Fruit fly (Drosophila melanogaster) whole organism, embryonic: ENCODE measurements around the gene loj.
A peak's percentile ranks its signal among the peaks of the same experiment; 100 is the strongest.

Experiments used
- CG11504 ChIP-seq: fragments of 200-800 bp; sonication (Bioruptor generic); optimal IDR thresholded peaks from 3 replicates; lab custom pipeline; 2019; ENCODE audit warnings: missing biosample characterization, mild to moderate bottlenecking, missing genetic modification characterization, moderate library complexity
- CG12299 ChIP-seq: fragments of 200-800 bp; sonication (Bioruptor generic); optimal IDR thresholded peaks from 2 replicates; lab custom pipeline; 2018; ENCODE audit warnings: missing biosample characterization, mild to moderate bottlenecking, missing genetic modification characterization
- CG12769 ChIP-seq: fragments of 200-800 bp; sonication (Bioruptor generic); optimal IDR thresholded peaks from 2 replicates; lab custom pipeline; 2019; ENCODE audit warnings: missing biosample characterization, mild to moderate bottlenecking, missing genetic modification characterization, moderate library complexity
- CG14710 ChIP-seq: fragments of 200-800 bp; sonication (Bioruptor generic); optimal IDR thresholded peaks from 3 replicates; lab custom pipeline; 2019; ENCODE audit warnings: missing biosample characterization, mild to moderate bottlenecking, missing genetic modification characterization, moderate library complexity
- CG16779 ChIP-seq: fragments of 200-800 bp; sonication (Bioruptor generic); IDR thresholded peaks from 2 replicates; pipeline ENCODE4 v1.3.6; 2022; ENCODE audit warnings: missing biosample characterization, missing genetic modification characterization
- CG1792 ChIP-seq: fragments of 200-800 bp; sonication (Bioruptor generic); optimal IDR thresholded peaks from 2 replicates; lab custom pipeline; 2016; ENCODE audit warnings: missing biosample characterization, missing genetic modification characterization
- CG2678 ChIP-seq: fragments of 200-800 bp; sonication (Bioruptor generic); optimal IDR thresholded peaks from 3 replicates; lab custom pipeline; 2019; ENCODE audit warnings: missing biosample characterization, mild to moderate bottlenecking, missing genetic modification characterization, moderate library complexity
- CG2875 ChIP-seq: fragments of 200-800 bp; sonication (Bioruptor generic); optimal IDR thresholded peaks from 2 replicates; lab custom pipeline; 2017; ENCODE audit warnings: missing biosample characterization, mild to moderate bottlenecking, missing genetic modification characterization, missing genetic modification reagents
- CG34224 ChIP-seq: fragments of 200-800 bp; sonication (Bioruptor generic); IDR thresholded peaks from 3 replicates; pipeline ENCODE4 v1.3.6; 2022; ENCODE audit warnings: missing biosample characterization, missing genetic modification characterization; ENCODE audit not compliant: partially characterized antibody
- CG34422 ChIP-seq: fragments of 200-800 bp; sonication (Bioruptor generic); IDR thresholded peaks from 3 replicates; pipeline ENCODE4 v1.3.6; 2022; ENCODE audit warnings: missing biosample characterization, missing genetic modification characterization
- CG4360 ChIP-seq: fragments of 200-800 bp; sonication (Bioruptor generic); IDR thresholded peaks from 2 replicates; pipeline ENCODE4 v1.3.6; 2022; ENCODE audit warnings: missing biosample characterization, missing genetic modification characterization
- CG4730 ChIP-seq: fragments of 200-800 bp; sonication (Bioruptor generic); IDR thresholded peaks from 2 replicates; pipeline ENCODE4 v1.3.6; 2022; ENCODE audit warnings: missing biosample characterization, missing genetic modification characterization
- CG6683 ChIP-seq: fragments of 200-800 bp; sonication (Bioruptor generic); optimal IDR thresholded peaks from 2 replicates; lab custom pipeline; 2017; ENCODE audit warnings: missing biosample characterization, mild to moderate bottlenecking, missing genetic modification characterization, missing genetic modification reagents
- CG7556 ChIP-seq: fragments of 200-800 bp; sonication (Bioruptor generic); optimal IDR thresholded peaks from 2 replicates; lab custom pipeline; 2017; ENCODE audit warnings: missing biosample characterization, mild to moderate bottlenecking, missing genetic modification characterization
- CG7839 ChIP-seq: fragments of 200-800 bp; sonication (Bioruptor generic); optimal IDR thresholded peaks from 3 replicates; lab custom pipeline; 2018; ENCODE audit warnings: missing biosample characterization, mild to moderate bottlenecking, missing genetic modification characterization, moderate library complexity
- CG7963 ChIP-seq: fragments of 200-800 bp; sonication (Bioruptor generic); IDR thresholded peaks from 3 replicates; pipeline ENCODE4 v1.3.6; 2022; ENCODE audit warnings: missing biosample characterization, missing genetic modification characterization; ENCODE audit not compliant: partially characterized antibody
- CG8290 ChIP-seq, 3 experiments: fragments of 200-800 bp; sonication (Bioruptor generic); optimal IDR thresholded peaks; 2 replicates each; lab custom pipeline; 2016 to 2019; ENCODE audit warnings: missing biosample characterization in 3 of 3, missing genetic modification characterization in 3 of 3, mild to moderate bottlenecking in 2 of 3, moderate library complexity in 1 of 3
- CG9215 ChIP-seq: fragments of 200-800 bp; sonication (Bioruptor generic); IDR thresholded peaks from 2 replicates; pipeline ENCODE4 v1.3.6; 2022; ENCODE audit warnings: missing biosample characterization, missing genetic modification characterization
- CG9609 ChIP-seq: fragments of 200-800 bp; sonication (Bioruptor generic); optimal IDR thresholded peaks from 3 replicates; lab custom pipeline; 2016; ENCODE audit warnings: missing biosample characterization, missing genetic modification characterization
- E2f1 ChIP-seq: fragments of 200-800 bp; sonication (Bioruptor generic); IDR thresholded peaks from 2 replicates; pipeline ENCODE4 v1.3.6; 2022; ENCODE audit warnings: missing biosample characterization, missing genetic modification characterization
- Ets65A ChIP-seq: fragments of 200-800 bp; sonication (Bioruptor generic); peaks from one replicate; lab custom pipeline; 2016; ENCODE audit warnings: missing biosample characterization, missing genetic modification characterization
- Gsc ChIP-seq: fragments of 200-800 bp; sonication (Bioruptor generic); IDR thresholded peaks from 2 replicates; pipeline ENCODE4 v1.3.6; 2022; ENCODE audit warnings: missing biosample characterization, missing genetic modification characterization
- HmgD ChIP-seq: fragments of 200-800 bp; sonication (Bioruptor generic); optimal IDR thresholded peaks from 3 replicates; lab custom pipeline; 2016; ENCODE audit warnings: missing biosample characterization, missing genetic modification characterization
- Hr51 ChIP-seq, 2 experiments: fragments of 200-800 bp; sonication (Bioruptor generic); optimal IDR thresholded peaks; 2 replicates in 1 of 2; 3 replicates in 1 of 2; lab custom pipeline; 2016 to 2018; ENCODE audit warnings: missing biosample characterization in 2 of 2, missing genetic modification characterization in 2 of 2, mild to moderate bottlenecking in 1 of 2, moderate library complexity in 1 of 2
- Lpt ChIP-seq: fragments of >200 bp; optimal IDR thresholded peaks from 2 replicates; lab custom pipeline; 2018; ENCODE audit warnings: missing biosample characterization, missing genetic modification characterization
- Med ChIP-seq: fragments of 200-800 bp; sonication (Bioruptor generic); peaks from one replicate; lab custom pipeline; 2016; ENCODE audit warnings: missing biosample characterization, missing genetic modification characterization, mild to moderate bottlenecking, inconsistent platforms, moderate library complexity
- Meics ChIP-seq: fragments of 200-800 bp; sonication (Bioruptor generic); optimal IDR thresholded peaks from 2 replicates; lab custom pipeline; 2017; ENCODE audit warnings: missing biosample characterization, mild to moderate bottlenecking, missing genetic modification characterization
- NfI ChIP-seq: fragments of 200-800 bp; sonication (Bioruptor generic); optimal IDR thresholded peaks from 3 replicates; lab custom pipeline; 2018; ENCODE audit warnings: missing biosample characterization, mild to moderate bottlenecking, missing genetic modification characterization, moderate library complexity
- Oli ChIP-seq: fragments of 200-800 bp; sonication (Bioruptor generic); optimal IDR thresholded peaks from 2 replicates; lab custom pipeline; 2018; ENCODE audit warnings: missing biosample characterization, mild to moderate bottlenecking, missing genetic modification characterization, moderate library complexity
- Ptx1 ChIP-seq: fragments of 200-800 bp; sonication (Bioruptor generic); IDR thresholded peaks from 2 replicates; pipeline ENCODE4 v1.3.6; 2022; ENCODE audit warnings: missing biosample characterization, missing genetic modification characterization
- Side ChIP-seq: fragments of 200-800 bp; sonication (Bioruptor generic); optimal IDR thresholded peaks from 2 replicates; lab custom pipeline; 2016; ENCODE audit warnings: missing biosample characterization, missing genetic modification characterization
- Trl ChIP-seq, 3 experiments: fragments of >200 bp in 2 of 3; fragments of 200-800 bp in 1 of 3; sonication (Bioruptor generic) in 1 of 3; optimal IDR thresholded peaks; 2 replicates in 1 of 3; 3 replicates in 2 of 3; lab custom pipeline; 2016 to 2017; ENCODE audit warnings: missing biosample characterization in 1 of 3, missing genetic modification characterization in 1 of 3
- ash1 ChIP-seq: fragments of 200-800 bp; sonication (Bioruptor generic); optimal IDR thresholded peaks from 2 replicates; lab custom pipeline; 2018; ENCODE audit warnings: missing biosample characterization, mild to moderate bottlenecking, missing genetic modification characterization
- caup ChIP-seq: fragments of 200-800 bp; sonication (Bioruptor generic); optimal IDR thresholded peaks from 3 replicates; lab custom pipeline; 2017; ENCODE audit warnings: missing biosample characterization, mild to moderate bottlenecking, missing genetic modification characterization, moderate library complexity; ENCODE audit not compliant: severe bottlenecking
- dm ChIP-seq: fragments of 200-800 bp; sonication (Bioruptor generic); optimal IDR thresholded peaks from 3 replicates; lab custom pipeline; 2016; ENCODE audit warnings: missing biosample characterization, missing genetic modification characterization
- dmrt11E ChIP-seq: fragments of 200-800 bp; sonication (Bioruptor generic); optimal IDR thresholded peaks from 3 replicates; lab custom pipeline; 2018; ENCODE audit warnings: missing biosample characterization, mild to moderate bottlenecking, missing genetic modification characterization, moderate library complexity
- dmrt99B ChIP-seq: fragments of 200-800 bp; sonication (Bioruptor generic); optimal IDR thresholded peaks from 2 replicates; lab custom pipeline; 2018; ENCODE audit warnings: missing biosample characterization, mild to moderate bottlenecking, missing genetic modification characterization, moderate library complexity
- esg ChIP-seq: fragments of 200-800 bp; sonication (Bioruptor generic); conservative IDR thresholded peaks from 2 replicates; pipeline ENCODE4 v1.3.6; 2022; ENCODE audit warnings: missing biosample characterization, missing genetic modification characterization
- fd3F ChIP-seq: fragments of 200-800 bp; sonication (Bioruptor generic); optimal IDR thresholded peaks from 2 replicates; lab custom pipeline; 2018; ENCODE audit warnings: missing biosample characterization, mild to moderate bottlenecking, missing genetic modification characterization, moderate library complexity
- fu2 ChIP-seq: fragments of 200-800 bp; sonication (Bioruptor generic); optimal IDR thresholded peaks from 2 replicates; lab custom pipeline; 2016; ENCODE audit warnings: missing biosample characterization, missing genetic modification characterization
- grau ChIP-seq: fragments of 200-800 bp; optimal IDR thresholded peaks from 3 replicates; lab custom pipeline; 2019; ENCODE audit warnings: missing biosample characterization, mild to moderate bottlenecking, missing genetic modification characterization, moderate library complexity
- kni ChIP-seq: fragments of 200-800 bp; sonication (Bioruptor generic); optimal IDR thresholded peaks from 3 replicates; lab custom pipeline; 2017; ENCODE audit warnings: mild to moderate bottlenecking, missing biosample characterization, missing genetic modification reagents, missing genetic modification characterization
- pnt ChIP-seq: fragments of 200-800 bp; sonication (Bioruptor generic); optimal IDR thresholded peaks from 3 replicates; lab custom pipeline; 2016; ENCODE audit warnings: missing biosample characterization, missing genetic modification characterization
- sim ChIP-seq: fragments of 200-800 bp; sonication (Bioruptor generic); IDR thresholded peaks from 2 replicates; pipeline ENCODE4 v1.3.6; 2022; ENCODE audit warnings: missing biosample characterization, missing genetic modification characterization
- slbo ChIP-seq: fragments of 200-800 bp; sonication (Bioruptor generic); IDR thresholded peaks from 2 replicates; pipeline ENCODE4 v1.3.6; 2022; ENCODE audit warnings: missing biosample characterization, missing genetic modification characterization
- so ChIP-seq: fragments of 200-800 bp; sonication (Bioruptor generic); IDR thresholded peaks from 3 replicates; pipeline ENCODE4 v1.3.6; 2022; ENCODE audit warnings: missing biosample characterization, missing genetic modification characterization
- sug ChIP-seq: fragments of 200-800 bp; optimal IDR thresholded peaks from 2 replicates; lab custom pipeline; 2019; ENCODE audit warnings: missing biosample characterization, mild to moderate bottlenecking, missing genetic modification characterization, moderate library complexity
- tgo ChIP-seq: fragments of 200-800 bp; sonication (Bioruptor generic); IDR thresholded peaks from 3 replicates; pipeline ENCODE4 v1.3.6; 2022; ENCODE audit warnings: missing biosample characterization, missing genetic modification characterization
- zf30C ChIP-seq: fragments of 200-800 bp; sonication (Bioruptor generic); optimal IDR thresholded peaks from 3 replicates; lab custom pipeline; 2018; ENCODE audit warnings: missing biosample characterization, mild to moderate bottlenecking, missing genetic modification characterization

loj gene

DNA sequence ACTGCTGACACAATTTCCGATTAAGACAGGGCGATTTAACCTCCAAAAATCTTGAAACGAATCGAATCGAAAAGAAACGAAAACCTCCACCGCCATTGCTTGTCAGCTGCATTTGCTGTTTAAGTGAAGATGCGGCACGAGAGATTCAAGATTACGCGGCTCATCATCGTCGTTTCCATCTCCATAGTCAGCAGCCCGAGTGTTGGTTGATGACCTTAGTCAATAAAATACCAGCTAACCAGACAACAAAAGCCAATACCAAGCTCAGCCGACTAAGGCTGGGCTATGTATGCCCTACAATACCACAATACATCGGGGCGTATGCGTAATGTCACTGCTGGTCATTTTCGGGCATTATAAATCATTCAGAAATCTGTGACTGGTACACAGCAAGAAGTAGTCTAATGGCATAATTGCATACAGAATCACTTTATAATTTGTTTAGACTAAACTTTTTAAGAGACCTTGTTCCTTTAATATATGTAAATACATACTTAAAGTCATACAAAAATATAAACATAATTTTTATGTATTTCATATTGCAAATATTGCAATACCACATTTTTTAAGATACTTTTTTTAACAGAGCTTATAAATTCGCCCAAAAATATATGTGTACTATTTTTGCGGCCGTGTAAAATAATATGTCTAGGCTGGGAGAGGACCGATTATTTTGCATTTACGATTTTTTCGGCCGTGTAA, 46.1 kb downstream of the loj start (continued):
- TF ChIP-seq grau (tag; lab: Kevin White, UChicago) (peak; percentile 20), Lpt (GFP tag; lab: Kevin White, UChicago) (no peak), dmrt99B (tag; lab: Kevin White, UChicago) (peak; percentile 18), CG34224 (GFP tag; lab: Robert Waterston, UW) (no peak), fu2 (GFP tag; lab: Kevin White, UChicago) (no peak), so (GFP tag; lab: Robert Waterston, UW) (no peak), NfI (GFP tag; lab: Kevin White, UChicago) (no peak), Med (GFP tag; lab: Kevin White, UChicago) (peak; percentile 8), CG11504 (tag; lab: Kevin White, UChicago) (peak; percentile 27), dm (no peak), pnt (GFP tag; lab: Kevin White, UChicago) (no peak), dmrt11E (tag; lab: Kevin White, UChicago) (no peak), tgo (peak; percentile 14; the same call in 1 of the 3 replicates), CG7839 (tag; lab: Kevin White, UChicago) (peak; percentile 33), CG2678 (tag; lab: Kevin White, UChicago) (peak; percentile 21), CG4360 (no peak), Meics (GFP tag; lab: Kevin White, UChicago) (no peak), CG9215 (GFP tag; lab: Robert Waterston, UW) (no peak), caup (GFP tag; lab: Kevin White, UChicago) (no peak), CG1792 (GFP tag; lab: Kevin White, UChicago) (no peak), CG7963 (GFP tag; lab: Robert Waterston, UW) (no peak), Side (GFP tag; lab: Kevin White, UChicago) (no peak), CG6683 (GFP tag; lab: Kevin White, UChicago) (no peak), CG8290 (GFP tag; optimal IDR thresholded peaks at IDR 0.05; lab: Kevin White, UChicago) (no peak), CG8290 (tag; optimal IDR thresholded peaks at IDR 0.05; lab: Kevin White, UChicago) (peak in 1 of 2 experiments; percentile 35), CG14710 (tag; lab: Kevin White, UChicago) (no peak), Ptx1 (peak; percentile 26; the same call in 1 of the 2 replicates), slbo (GFP tag; lab: Robert Waterston, UW) (0 out of 2 replicates have a peak, but pooled peaks have one; percentile 10), sim (no peak), CG9609 (GFP tag; lab: Kevin White, UChicago) (no peak), Ets65A (peak; percentile 7), ash1 (GFP tag; lab: Kevin White, UChicago) (no peak), CG7556 (GFP tag; lab: Kevin White, UChicago) (peak; percentile 10), CG2875 (GFP tag; lab: Kevin White, UChicago) (no peak), Gsc (GFP tag; lab: Robert Waterston, UW) (no peak), CG4730 (GFP tag; lab: Robert Waterston, UW) (no peak), CG34422 (GFP tag; lab: Robert Waterston, UW) (no peak), CG16779 (GFP tag; lab: Robert Waterston, UW) (no peak), E2f1 (no peak), Oli (tag; lab: Kevin White, UChicago) (peak; percentile 33), Hr51 (GFP tag; optimal IDR thresholded peaks at IDR 0.05; lab: Kevin White, UChicago) (peak in 1 of 2 experiments; percentile 47), esg (GFP tag; lab: Robert Waterston, UW) (no peak), zf30C (GFP tag; lab: Kevin White, UChicago) (no peak), fd3F (GFP tag; lab: Kevin White, UChicago) (no peak), CG12769 (tag; lab: Kevin White, UChicago) (peak; percentile 17), kni (no peak), sug (tag; lab: Kevin White, UChicago) (no peak), HmgD (no peak), Trl (optimal IDR thresholded peaks at IDR 0.05; lab: Kevin White, UChicago) (no peak), Trl (GFP tag; optimal IDR thresholded peaks at IDR 0.05; lab: Kevin White, UChicago) (no peak), CG12299 (tag; lab: Kevin White, UChicago) (no peak)
